Fruit fly (Drosophila melanogaster): ENCODE results near the gene CG9547.

The CG9547 gene

dm6 chr2L:6467509-6467908, 26.8 kb downstream of the CG9547 start, which contains the start of gene HemK1 (continued):
- no peak for TF ChIP-seq lab (GFP tag; optimal IDR thresholded peaks at IDR 0.05)
- peak; percentile 40; the same call in 1 of the 3 replicates for TF ChIP-seq row (GFP tag; IDR thresholded peaks at IDR 0.05)
- peak; percentile 5 for TF ChIP-seq CG17829 (tag; optimal IDR thresholded peaks at IDR 0.05)
- TF ChIP-seq CG12391 (tag; optimal IDR thresholded peaks at IDR 0.05) = peak; percentile 42
- peak; percentile 84 for TF ChIP-seq CG1603 (tag; optimal IDR thresholded peaks at IDR 0.05)
- peak; percentile 7; the same call in 1 of the 2 replicates for TF ChIP-seq sna (GFP tag; IDR thresholded peaks at IDR 0.05; ENCODE audit: partially characterized antibody)
- TF ChIP-seq CG42726 (GFP tag; IDR thresholded peaks at IDR 0.05; ENCODE audit: partially characterized antibody) = no peak

- TF ChIP-seq lov (optimal IDR thresholded peaks at IDR 0.05) = no peak
- TF ChIP-seq lov (GFP tag; IDR thresholded peaks at IDR 0.05) = no peak
- peak; percentile 54; the same call in 1 of the 2 replicates for TF ChIP-seq Bgb (GFP tag; IDR thresholded peaks at IDR 0.05; ENCODE audit: partially characterized antibody)
- no peak for TF ChIP-seq dysf (GFP tag; IDR thresholded peaks at IDR 0.05)
- peak; percentile 48 for TF ChIP-seq gem (tag; optimal IDR thresholded peaks at IDR 0.05)
- TF ChIP-seq lilli (GFP tag; optimal IDR thresholded peaks at IDR 0.05) = peak; percentile 18
- TF ChIP-seq so (GFP tag; IDR thresholded peaks at IDR 0.05) = peak; percentile 62; the same call in 1 of the 3 replicates
- TF ChIP-seq HmgZ (tag; optimal IDR thresholded peaks at IDR 0.05) = peak; percentile 40
- peak; percentile 35 for TF ChIP-seq Nf-YC (tag; optimal IDR thresholded peaks at IDR 0.05)
- peak; percentile 49 for TF ChIP-seq CG6765 (GFP tag; optimal IDR thresholded peaks at IDR 0.05)
- 0 out of 2 replicates have a peak, but pooled peaks have one; percentile 18 for TF ChIP-seq CG16779 (GFP tag; IDR thresholded peaks at IDR 0.05)
- peak in 1 of 2 experiments; percentile 54 for TF ChIP-seq Eip74EF (GFP tag; optimal IDR thresholded peaks at IDR 0.05)
- peak; percentile 81 for TF ChIP-seq mirr (GFP tag; optimal IDR thresholded peaks at IDR 0.05)
- TF ChIP-seq CG2875 (GFP tag; optimal IDR thresholded peaks at IDR 0.05) = peak; percentile 26
- TF ChIP-seq ranshi (GFP tag; IDR thresholded peaks at IDR 0.05) = peak; percentile 9; the same call in 1 of the 2 replicates
- no peak for TF ChIP-seq insv (GFP tag; optimal IDR thresholded peaks at IDR 0.05)
- TF ChIP-seq CG11696 (GFP tag; IDR thresholded peaks at IDR 0.05) = peak; percentile 62
- no peak for TF ChIP-seq CG10462 (GFP tag; optimal IDR thresholded peaks at IDR 0.05)
- peak; percentile 42 for TF ChIP-seq CG3281 (GFP tag; optimal IDR thresholded peaks at IDR 0.05)
- TF ChIP-seq B-H2 (GFP tag; optimal IDR thresholded peaks at IDR 0.05) = peak; percentile 26
- no peak for TF ChIP-seq Hr51 (GFP tag; optimal IDR thresholded peaks at IDR 0.05)
- no peak for TF ChIP-seq Dip2 (GFP tag; IDR thresholded peaks at IDR 0.05)
- TF ChIP-seq CG18619 (GFP tag; optimal IDR thresholded peaks at IDR 0.05) = peak; percentile 14
- TF ChIP-seq eyg (GFP tag; optimal IDR thresholded peaks at IDR 0.05) = peak; percentile 12
- no peak for TF ChIP-seq Spps (tag; optimal IDR thresholded peaks at IDR 0.05)
- no peak for TF ChIP-seq Usf (GFP tag; optimal IDR thresholded peaks at IDR 0.05)
- no peak for TF ChIP-seq Mrtf (GFP tag; IDR thresholded peaks at IDR 0.05)
- TF ChIP-seq hkb (optimal IDR thresholded peaks at IDR 0.05) = no peak
- peak; percentile 51; the same call in 1 of the 2 replicates for TF ChIP-seq hkb (GFP tag; IDR thresholded peaks at IDR 0.05)
- TF ChIP-seq CG2678 (tag; optimal IDR thresholded peaks at IDR 0.05) = peak; percentile 22
- TF ChIP-seq CG32767 (GFP tag; IDR thresholded peaks at IDR 0.05) = peak; percentile 13; the same call in 1 of the 2 replicates
- peak; percentile 1 for TF ChIP-seq unpg (GFP tag; optimal IDR thresholded peaks at IDR 0.05)
- peak; percentile 58 for TF ChIP-seq E2f2 (GFP tag; IDR thresholded peaks at IDR 0.05)
- peak; percentile 54 for TF ChIP-seq NfI (GFP tag; optimal IDR thresholded peaks at IDR 0.05)
- TF ChIP-seq BEAF-32 (GFP tag; optimal IDR thresholded peaks at IDR 0.05) = no peak
- peak; percentile 1 for TF ChIP-seq CG1603 (tag; optimal IDR thresholded peaks at IDR 0.05)
- TF ChIP-seq CG6854 (GFP tag; optimal IDR thresholded peaks at IDR 0.05) = peak; percentile 17
- TF ChIP-seq Asciz (GFP tag; optimal IDR thresholded peaks at IDR 0.05) = peak; percentile 13
- TF ChIP-seq CG10431 (GFP tag; optimal IDR thresholded peaks at IDR 0.05) = peak; percentile 17
- peak; percentile 13 for TF ChIP-seq CG12299 (tag; optimal IDR thresholded peaks at IDR 0.05)
- TF ChIP-seq chinmo (GFP tag; IDR thresholded peaks at IDR 0.05; ENCODE audit: partially characterized antibody) = 0 out of 4 replicates have a peak, but pooled peaks have one; percentile 38
- TF ChIP-seq wek (GFP tag; optimal IDR thresholded peaks at IDR 0.05) = peak; percentile 49
Observed at dm6 chr2L:6465497-6465896, 28.8 kb downstream of the CG9547 start, which contains the start of gene Rchy1. Gene Rchy1 (minus strand): TSS chr2L:6465669.

Data from whole organism, embryonic.